Worm (Caenorhabditis elegans): ENCODE results near the gene lipl-5.

ce11 chrV:358473-358872 lies 27.1 kb upstream of the lipl-5 start:
- TF ChIP-seq pha-4 (tag; optimal IDR thresholded peaks at IDR 0.05) = no peak
- TF ChIP-seq efl-1 (GFP tag; optimal IDR thresholded peaks at IDR 0.05) = no peak
- no peak for TF ChIP-seq somi-1 (GFP tag; optimal IDR thresholded peaks at IDR 0.05)
- TF ChIP-seq nfya-1 (tag; optimal IDR thresholded peaks at IDR 0.05; ENCODE audit: borderline replicate concordance, insufficient read depth) = no peak

Data from whole organism, young adult.